Worm (Caenorhabditis elegans) whole organism, early embryonic: ENCODE measurements around the gene hsp-43.

Experiments
- B0310.2 ChIP-seq: sonication (generic microtip); optimal IDR thresholded peaks from 2 replicates; lab custom pipeline; 2016; ENCODE audit warnings: mild to moderate bottlenecking, missing genetic modification characterization, missing compliant biosample characterization
- F13C5.2 ChIP-seq: sonication (generic microtip); optimal IDR thresholded peaks from 2 replicates; lab custom pipeline; 2017; ENCODE audit warnings: mild to moderate bottlenecking, missing genetic modification characterization, inconsistent platforms, missing compliant biosample characterization
- aly-1 ChIP-seq: sonication (generic microtip); optimal IDR thresholded peaks from 2 replicates; lab custom pipeline; 2016; ENCODE audit warnings: missing genetic modification characterization, missing compliant biosample characterization
- ama-1 ChIP-seq: fragments of 150-350 bp; optimal IDR thresholded peaks from 2 replicates; lab custom pipeline; 2014
- ceh-13 ChIP-seq: fragments of 200-800 bp; sonication (Bioruptor generic); optimal IDR thresholded peaks from 2 replicates; lab custom pipeline; 2018; ENCODE audit warnings: mild to moderate bottlenecking, missing genetic modification characterization, missing compliant biosample characterization
- hmg-4 ChIP-seq: fragments of 200-800 bp; sonication (Bioruptor generic); optimal IDR thresholded peaks from 2 replicates; lab custom pipeline; 2018; ENCODE audit warnings: mild to moderate bottlenecking, missing genetic modification characterization, missing compliant biosample characterization
- hnd-1 ChIP-seq: sonication (generic microtip); optimal IDR thresholded peaks from 2 replicates; lab custom pipeline; 2016; ENCODE audit warnings: missing genetic modification characterization, missing compliant biosample characterization
- tbx-11 ChIP-seq: fragments of 200-800 bp; sonication (Bioruptor generic); IDR thresholded peaks from 2 replicates; pipeline ENCODE4 v1.3.6; 2022; ENCODE audit warnings: missing genetic modification characterization, missing compliant biosample characterization

- TF ChIP-seq aly-1 (tag; lab: Kevin White, UChicago), result no peak
- no peak for TF ChIP-seq ama-1 (lab: Kevin White, UChicago)
- no peak for TF ChIP-seq F13C5.2
- no peak for TF ChIP-seq hmg-4 (GFP tag; lab: Kevin White, UChicago)
- TF ChIP-seq tbx-11, result no peak
- no peak for TF ChIP-seq hnd-1
- TF ChIP-seq ceh-13 (GFP tag; lab: Kevin White, UChicago), result no peak
- no peak for TF ChIP-seq B0310.2 (tag; lab: Kevin White, UChicago)
These were observed 41.1 kb downstream of the hsp-43 start, which contains the start of gene ceh-54 for ce11 chrX:6194191-6194724.
